Fruit fly (Drosophila melanogaster): ENCODE results near the gene Fpgs2.
A peak's percentile ranks its signal among the peaks of the same experiment; 100 is the strongest.

The Fpgs2 gene

DNA sequence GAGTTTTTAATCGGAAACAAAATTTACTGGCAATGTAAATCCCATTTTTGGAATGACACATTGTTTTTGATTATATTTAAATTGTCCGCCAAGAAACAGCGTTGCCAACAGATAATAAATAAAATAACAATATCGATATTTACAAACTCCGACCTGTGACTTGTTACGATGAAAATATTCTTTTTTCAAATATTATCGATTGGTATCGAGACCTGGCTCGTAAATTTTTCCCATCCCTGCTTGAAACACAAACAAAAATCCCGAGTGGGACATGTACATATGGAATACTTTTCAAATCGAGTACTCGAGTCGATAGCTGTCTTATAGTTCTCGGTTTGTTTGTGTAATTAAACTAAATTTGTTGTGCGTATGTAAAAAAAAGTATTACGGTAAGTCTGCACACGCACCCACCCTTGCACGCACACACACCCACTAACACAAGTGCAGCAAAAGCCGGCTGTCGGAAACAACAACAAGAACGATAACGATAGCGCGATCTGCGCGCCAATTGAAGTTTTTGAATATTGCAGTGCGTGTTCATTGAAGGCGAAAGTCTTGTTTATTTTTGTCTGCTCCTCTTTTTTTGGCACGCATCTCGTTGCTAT, 51.5 kb downstream of the Fpgs2 start, which contains the start of gene TTLL4B:
TSS of gene TTLL4B (plus strand) at position 232 of the 605 bp plus-strand sequence.
- TF ChIP-seq Gug (GFP tag; IDR thresholded peaks at IDR 0.05), result no peak
- peak; percentile 98 for TF ChIP-seq CG6276 (GFP tag; optimal IDR thresholded peaks at IDR 0.05)
- peak; percentile 24 for TF ChIP-seq esn (GFP tag; optimal IDR thresholded peaks at IDR 0.05)
- no peak for TF ChIP-seq Hr39 (GFP tag; optimal IDR thresholded peaks at IDR 0.05)

All from whole organism, prepupa.